Worm (Caenorhabditis elegans): Measurements from ENCODE around the gene anmt-3.

anmt-3 gene

DNA sequence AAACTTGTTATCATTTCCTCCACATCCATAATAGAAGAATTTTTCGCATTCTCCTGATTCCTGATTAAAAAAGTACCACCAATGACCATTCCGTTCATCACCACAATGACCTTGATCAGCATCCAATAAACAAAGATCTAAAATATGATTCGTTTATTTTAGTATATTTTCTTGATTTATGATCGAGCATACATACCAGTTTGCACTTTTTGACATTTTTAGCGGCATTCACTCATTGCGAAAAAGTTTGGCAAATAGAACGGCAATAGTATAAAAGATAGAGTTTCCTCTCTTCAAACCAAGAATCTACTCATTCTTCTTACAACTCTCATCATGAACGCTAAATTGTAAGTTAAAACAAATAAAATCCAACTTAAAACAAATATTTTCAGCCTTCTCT lies 44.3 kb downstream of the anmt-3 start, which contains the start of gene fipr-10:
fipr-10 (plus strand) TSS at position 301 of the 400 bp plus-strand sequence.
- TF ChIP-seq unc-62 (GFP tag; optimal IDR thresholded peaks at IDR 0.05) (no peak), ztf-11 (tag; optimal IDR thresholded peaks at IDR 0.05) (no peak), nhr-237 (tag; optimal IDR thresholded peaks at IDR 0.05) (no peak), nhr-11 (tag; optimal IDR thresholded peaks at IDR 0.05) (no peak), snpc-4 (tag; optimal IDR thresholded peaks at IDR 0.05) (no peak), F13H6.1 (tag; optimal IDR thresholded peaks at IDR 0.05) (no peak), ztf-4 (tag; optimal IDR thresholded peaks at IDR 0.05) (no peak), gmeb-1 (tag; optimal IDR thresholded peaks at IDR 0.05) (no peak), dmd-4 (tag; optimal IDR thresholded peaks at IDR 0.05) (no peak), nhr-21 (tag; optimal IDR thresholded peaks at IDR 0.05) (no peak), lin-11 (tag; optimal IDR thresholded peaks at IDR 0.05) (no peak), skn-1 (tag; optimal IDR thresholded peaks at IDR 0.05) (no peak), ceh-16 (tag; optimal IDR thresholded peaks at IDR 0.05) (no peak), ceh-82 (tag; optimal IDR thresholded peaks at IDR 0.05) (no peak), unc-55 (GFP tag; optimal IDR thresholded peaks at IDR 0.05) (no peak)

- TF ChIP-seq mab-5 (tag; optimal IDR thresholded peaks at IDR 0.05) (no peak), ama-1 (optimal IDR thresholded peaks at IDR 0.05) (no peak), lin-11 (tag; optimal IDR thresholded peaks at IDR 0.05) (no peak), nhr-11 (tag; optimal IDR thresholded peaks at IDR 0.05) (no peak), Y55F3AM.14 (GFP tag; optimal IDR thresholded peaks at IDR 0.05) (no peak)
Observed at ce11 chrV:9911165-9911564, 47.0 kb downstream of the anmt-3 start.

ce11 chrV:9909624-9910023 lies 48.5 kb downstream of the anmt-3 start:
- TF ChIP-seq gmeb-1 (tag; optimal IDR thresholded peaks at IDR 0.05), result no peak
- no peak for TF ChIP-seq nhr-12 (tag; optimal IDR thresholded peaks at IDR 0.05)
- TF ChIP-seq mab-5 (tag; optimal IDR thresholded peaks at IDR 0.05), result no peak
- TF ChIP-seq aly-2 (tag; optimal IDR thresholded peaks at IDR 0.05), result no peak
- no peak for TF ChIP-seq ceh-16 (tag; optimal IDR thresholded peaks at IDR 0.05)
- TF ChIP-seq lin-13 (GFP tag; optimal IDR thresholded peaks at IDR 0.05), result no peak
- no peak for TF ChIP-seq egl-27 (tag; optimal IDR thresholded peaks at IDR 0.05)

- TF ChIP-seq nhr-6 (tag; optimal IDR thresholded peaks at IDR 0.05) (no peak), R02D3.7 (tag; optimal IDR thresholded peaks at IDR 0.05) (no peak), nhr-237 (tag; optimal IDR thresholded peaks at IDR 0.05) (no peak)
Observed at ce11 chrV:9907205-9907604, 50.9 kb downstream of the anmt-3 start.

All from whole organism, L2 larva.